Worm (Caenorhabditis elegans): ENCODE data around the gene srz-83.

Gene srz-83

ce11 chrIV:3504144-3504543 lies at the start of gene srz-83:
Gene srz-83 (plus strand): TSS chrIV:3504444.
- TF ChIP-seq unc-62 (GFP tag; optimal IDR thresholded peaks at IDR 0.05) = no peak

ce11 chrIV:3463254-3463653 lies 41.0 kb upstream of the srz-83 start, which contains the start of gene F58E2.4:
Gene F58E2.4 (plus strand): TSS chrIV:3463387.
- TF ChIP-seq unc-62 (GFP tag; optimal IDR thresholded peaks at IDR 0.05) = no peak

ce11 chrIV:3467128-3467527 lies 37.1 kb upstream of the srz-83 start, which contains the start of gene F58E2.3:
Gene F58E2.3 (plus strand): TSS chrIV:3467428.
- no peak for TF ChIP-seq unc-62 (GFP tag; optimal IDR thresholded peaks at IDR 0.05)

ce11 chrIV:3467751-3468150 lies 36.5 kb upstream of the srz-83 start:
- TF ChIP-seq unc-62 (GFP tag; optimal IDR thresholded peaks at IDR 0.05) = no peak

ce11 chrIV:3469742-3470141 lies 34.5 kb upstream of the srz-83 start, which contains the start of gene F58E2.2:
Gene F58E2.2 (plus strand): TSS chrIV:3470042.
- no peak for TF ChIP-seq unc-62 (GFP tag; optimal IDR thresholded peaks at IDR 0.05)

ce11 chrIV:3477124-3477523 lies 27.1 kb upstream of the srz-83 start, which contains the start of gene srz-69:
Gene srz-69 (minus strand): TSS chrIV:3477224.
- no peak for TF ChIP-seq unc-62 (GFP tag; optimal IDR thresholded peaks at IDR 0.05)

ce11 chrIV:3478911-3479385 lies 25.3 kb upstream of the srz-83 start, which contains the start of the genes srz-70 and C09G12.5:
Gene srz-70 (minus strand): TSS chrIV:3479011.
Gene C09G12.5 (plus strand): TSS chrIV:3479335.
- no peak for TF ChIP-seq unc-62 (GFP tag; optimal IDR thresholded peaks at IDR 0.05)

ce11 chrIV:3481760-3482159 lies 22.5 kb upstream of the srz-83 start, which contains the start of gene srz-37:
Gene srz-37 (minus strand): TSS chrIV:3481860.
- TF ChIP-seq unc-62 (GFP tag; optimal IDR thresholded peaks at IDR 0.05) = no peak

ce11 chrIV:3482195-3482959 lies 21.9 kb upstream of the srz-83 start, which contains the start of gene srz-82:
Gene srz-82 (plus strand): TSS chrIV:3482895.
- TF ChIP-seq unc-62 (GFP tag; optimal IDR thresholded peaks at IDR 0.05) = no peak

- no peak for TF ChIP-seq unc-62 (GFP tag; optimal IDR thresholded peaks at IDR 0.05)
Observed at ce11 chrIV:3491477-3491876, 12.8 kb upstream of the srz-83 start, which contains the start of gene srz-78. Gene srz-78 (plus strand): TSS chrIV:3491777.

- TF ChIP-seq unc-62 (GFP tag; optimal IDR thresholded peaks at IDR 0.05) = no peak
Observed at ce11 chrIV:3493310-3493709, 10.9 kb upstream of the srz-83 start, which contains the start of gene srz-79. Gene srz-79 (plus strand): TSS chrIV:3493610.

ce11 chrIV:3496358-3496757 lies 7.9 kb upstream of the srz-83 start, which contains the start of gene C09G12.17:
Gene C09G12.17 (minus strand): TSS chrIV:3496458.
- no peak for TF ChIP-seq unc-62 (GFP tag; optimal IDR thresholded peaks at IDR 0.05)

ce11 chrIV:3497909-3498308 lies 6.3 kb upstream of the srz-83 start, which contains the start of gene ceh-53:
Gene ceh-53 (plus strand): TSS chrIV:3498209.
- TF ChIP-seq unc-62 (GFP tag; optimal IDR thresholded peaks at IDR 0.05) = no peak

ce11 chrIV:3501981-3502736 lies 2.1 kb upstream of the srz-83 start:
- no peak for TF ChIP-seq unc-62 (GFP tag; optimal IDR thresholded peaks at IDR 0.05)

ce11 chrIV:3505940-3506339 lies 1.7 kb downstream of the srz-83 start:
- no peak for TF ChIP-seq unc-62 (GFP tag; optimal IDR thresholded peaks at IDR 0.05)

Measured in whole organism, dauer.